Worm (Caenorhabditis elegans) whole organism, young adult: ENCODE data around the gene elb-1.
A peak's percentile ranks its signal among the peaks of the same experiment; 100 is the strongest.

Source experiments
- B0035.1 ChIP-seq: sonication (generic microtip); optimal IDR thresholded peaks from 2 replicates; lab custom pipeline; 2016; ENCODE audit warnings: missing genetic modification characterization, mild to moderate bottlenecking, missing compliant biosample characterization, missing genotype, missing genetic modification reagents
- B0336.3 ChIP-seq: fragments of 200-800 bp; sonication (Bioruptor generic); IDR thresholded peaks from 2 replicates; pipeline ENCODE4 v1.3.6; 2022; ENCODE audit warnings: missing genetic modification characterization, missing compliant biosample characterization
- C17E4.6 ChIP-seq: fragments of 200-800 bp; sonication (Bioruptor generic); IDR thresholded peaks from 2 replicates; pipeline ENCODE4 v1.3.6; 2022; ENCODE audit warnings: missing genetic modification reagents, missing genetic modification characterization, missing compliant biosample characterization
- F10E7.11 ChIP-seq: sonication (generic microtip); optimal IDR thresholded peaks from 2 replicates; lab custom pipeline; 2017; ENCODE audit warnings: mild to moderate bottlenecking, missing genetic modification characterization, moderate library complexity, missing compliant biosample characterization
- F37B4.10 ChIP-seq: fragments of 200-800 bp; sonication (Bioruptor generic); IDR thresholded peaks from 2 replicates; pipeline ENCODE4 v1.3.6; 2022; ENCODE audit warnings: missing genetic modification characterization, missing compliant biosample characterization
- F39B2.1 ChIP-seq: fragments of 200-800 bp; sonication (Bioruptor generic); IDR thresholded peaks from 2 replicates; pipeline ENCODE4 v1.3.6; 2022; ENCODE audit warnings: missing genetic modification reagents, missing genetic modification characterization, missing compliant biosample characterization
- F52B5.7 ChIP-seq: sonication (generic microtip); optimal IDR thresholded peaks from 2 replicates; lab custom pipeline; 2016; ENCODE audit warnings: mild to moderate bottlenecking, missing genetic modification characterization, missing compliant biosample characterization
- K11D2.4 ChIP-seq: fragments of 200-800 bp; sonication (Bioruptor generic); IDR thresholded peaks from 2 replicates; pipeline ENCODE4 v1.3.6; 2022; ENCODE audit warnings: missing genetic modification reagents, missing genetic modification characterization, missing compliant biosample characterization
- T07F8.4 ChIP-seq: sonication (generic microtip); optimal IDR thresholded peaks from 2 replicates; lab custom pipeline; 2016; ENCODE audit warnings: mild to moderate bottlenecking, missing genetic modification characterization, moderate library complexity, missing compliant biosample characterization
- Y79H2A.3 ChIP-seq: fragments of 200-800 bp; sonication (Bioruptor generic); conservative IDR thresholded peaks from 2 replicates; pipeline ENCODE4 v1.3.6; 2022; ENCODE audit warnings: missing genetic modification reagents, missing genetic modification characterization, missing compliant biosample characterization
- ZK185.1 ChIP-seq: sonication (generic microtip); optimal IDR thresholded peaks from 2 replicates; lab custom pipeline; 2016; ENCODE audit warnings: mild to moderate bottlenecking, missing genetic modification characterization, missing compliant biosample characterization; ENCODE audit not compliant: poor library complexity, severe bottlenecking
- ama-1 ChIP-seq, 3 experiments: fragments of 150-350 bp in 1 of 3; sonication (generic microtip) in 2 of 3; optimal IDR thresholded peaks; 2 replicates each; lab custom pipeline; 2014 to 2018; ENCODE audit warnings: missing biosample characterization in 2 of 3, missing genetic modification characterization in 2 of 3, missing genetic modification reagents in 2 of 3
- aptf-3 ChIP-seq: fragments of 200-800 bp; sonication (Bioruptor generic); IDR thresholded peaks from 2 replicates; pipeline ENCODE4 v1.3.6; 2022; ENCODE audit warnings: missing genetic modification characterization, missing compliant biosample characterization
- atf-7 ChIP-seq: sonication (generic microtip); optimal IDR thresholded peaks from 2 replicates; lab custom pipeline; 2017; ENCODE audit warnings: mild to moderate bottlenecking, missing genetic modification characterization, missing compliant biosample characterization
- athp-1 ChIP-seq: sonication (generic microtip); optimal IDR thresholded peaks from 2 replicates; lab custom pipeline; 2017; ENCODE audit warnings: mild to moderate bottlenecking, missing genetic modification characterization, missing compliant biosample characterization
- attf-5 ChIP-seq: fragments of 200-800 bp; sonication (Bioruptor generic); optimal IDR thresholded peaks from 2 replicates; lab custom pipeline; 2018; ENCODE audit warnings: mild to moderate bottlenecking, missing genetic modification characterization, missing compliant biosample characterization
- ccch-3 ChIP-seq: fragments of 200-800 bp; sonication (Bioruptor generic); optimal IDR thresholded peaks from 2 replicates; lab custom pipeline; 2018; ENCODE audit warnings: mild to moderate bottlenecking, missing genetic modification characterization, missing compliant biosample characterization
- cebp-1 ChIP-seq, 2 experiments: fragments of 200-800 bp in 1 of 2; sonication (Bioruptor generic) in 1 of 2; sonication (generic microtip) in 1 of 2; IDR thresholded peaks in 1 of 2; optimal IDR thresholded peaks in 1 of 2; 2 replicates each; pipeline versions ENCODE4 v1.3.6 to Lab custom; 2017 to 2022; ENCODE audit warnings: missing compliant biosample characterization in 2 of 2, missing genetic modification characterization in 2 of 2, mild to moderate bottlenecking in 1 of 2, missing genetic modification reagents in 1 of 2, moderate library complexity in 1 of 2
- chd-7 ChIP-seq: sonication (generic microtip); optimal IDR thresholded peaks from 2 replicates; lab custom pipeline; 2016; ENCODE audit warnings: mild to moderate bottlenecking, missing genetic modification characterization, moderate library complexity, missing compliant biosample characterization
- die-1 ChIP-seq: sonication (generic microtip); optimal IDR thresholded peaks from 2 replicates; lab custom pipeline; 2016; ENCODE audit warnings: missing genotype, mild to moderate bottlenecking, missing genetic modification characterization, missing compliant biosample characterization
- dpff-1 ChIP-seq: sonication (generic microtip); optimal IDR thresholded peaks from 2 replicates; lab custom pipeline; 2017; ENCODE audit warnings: mild to moderate bottlenecking, missing genetic modification characterization, missing compliant biosample characterization
- egl-18 ChIP-seq: fragments of 200-800 bp; sonication (Bioruptor generic); IDR thresholded peaks from 2 replicates; pipeline ENCODE4 v1.3.6; 2022; ENCODE audit warnings: missing genetic modification reagents, missing genetic modification characterization, missing compliant biosample characterization
- egrh-3 ChIP-seq: fragments of 200-800 bp; sonication (Bioruptor generic); IDR thresholded peaks from 2 replicates; pipeline ENCODE4 v1.3.6; 2022; ENCODE audit warnings: missing genetic modification reagents, missing genetic modification characterization, missing compliant biosample characterization
- ekl-4 ChIP-seq: fragments of 200-800 bp; sonication (Bioruptor generic); IDR thresholded peaks from 2 replicates; pipeline ENCODE4 v1.3.6; 2022; ENCODE audit warnings: missing genetic modification reagents, missing genetic modification characterization, missing compliant biosample characterization
- ets-4 ChIP-seq: fragments of 200-800 bp; sonication (Bioruptor generic); optimal IDR thresholded peaks from 2 replicates; lab custom pipeline; 2018; ENCODE audit warnings: mild to moderate bottlenecking, missing genetic modification characterization, missing compliant biosample characterization
- lag-1 ChIP-seq: fragments of 200-800 bp; sonication (Bioruptor generic); IDR thresholded peaks from 2 replicates; pipeline ENCODE4 v1.3.6; 2022; ENCODE audit warnings: missing genetic modification reagents, missing genetic modification characterization, missing compliant biosample characterization
- let-526 ChIP-seq: fragments of 200-800 bp; sonication (Bioruptor generic); IDR thresholded peaks from 2 replicates; pipeline ENCODE4 v1.3.6; 2022; ENCODE audit warnings: missing genetic modification reagents, missing genetic modification characterization, missing compliant biosample characterization
- lin-40 ChIP-seq: sonication (generic microtip); optimal IDR thresholded peaks from 2 replicates; lab custom pipeline; 2016; ENCODE audit warnings: missing genetic modification characterization, mild to moderate bottlenecking, missing compliant biosample characterization, missing genotype, missing genetic modification reagents
- lsl-1 ChIP-seq: fragments of 200-800 bp; sonication (Bioruptor generic); optimal IDR thresholded peaks from 2 replicates; lab custom pipeline; 2018; ENCODE audit warnings: mild to moderate bottlenecking, missing genetic modification characterization, moderate library complexity, missing compliant biosample characterization
- madf-6 ChIP-seq: fragments of 200-800 bp; sonication (Bioruptor generic); IDR thresholded peaks from 2 replicates; pipeline ENCODE4 v1.3.6; 2022; ENCODE audit warnings: missing genetic modification reagents, missing genetic modification characterization, missing compliant biosample characterization
- mcd-1 ChIP-seq: fragments of 200-800 bp; sonication (Bioruptor generic); IDR thresholded peaks from 2 replicates; pipeline ENCODE4 v1.3.6; 2022; ENCODE audit warnings: missing genetic modification reagents, missing genetic modification characterization, missing compliant biosample characterization
- nfya-1 ChIP-seq: sonication (generic microtip); optimal IDR thresholded peaks from 2 replicates; lab custom pipeline; 2017; ENCODE audit warnings: antibody characterized with exemption, missing compliant biosample characterization, missing genetic modification characterization, borderline replicate concordance; ENCODE audit not compliant: insufficient read depth
- nfyb-1 ChIP-seq: fragments of 200-800 bp; sonication (Bioruptor generic); IDR thresholded peaks from 2 replicates; pipeline ENCODE4 v1.3.6; 2022; ENCODE audit warnings: missing genetic modification reagents, missing genetic modification characterization, missing compliant biosample characterization
- nhr-27 ChIP-seq: fragments of 200-800 bp; sonication (Bioruptor generic); optimal IDR thresholded peaks from 2 replicates; lab custom pipeline; 2018; ENCODE audit warnings: mild to moderate bottlenecking, missing genetic modification characterization, moderate library complexity, missing compliant biosample characterization
- nhr-90 ChIP-seq: sonication (generic microtip); optimal IDR thresholded peaks from 2 replicates; lab custom pipeline; 2016; ENCODE audit warnings: missing genotype, mild to moderate bottlenecking, missing genetic modification characterization, missing compliant biosample characterization
- rcor-1 ChIP-seq: fragments of 200-800 bp; sonication (Bioruptor generic); IDR thresholded peaks from 2 replicates; pipeline ENCODE4 v1.3.6; 2022; ENCODE audit warnings: missing genetic modification reagents, missing genetic modification characterization, missing compliant biosample characterization
- snpc-1.3 ChIP-seq: sonication (generic microtip); optimal IDR thresholded peaks from 2 replicates; lab custom pipeline; 2017; ENCODE audit warnings: missing genetic modification characterization, mild to moderate bottlenecking, missing compliant biosample characterization, antibody characterized with exemption, moderate library complexity, missing genotype, missing genetic modification reagents; ENCODE audit not compliant: insufficient read depth
- somi-1 ChIP-seq: fragments of 200-800 bp; sonication (Bioruptor generic); optimal IDR thresholded peaks from 2 replicates; lab custom pipeline; 2018; ENCODE audit warnings: mild to moderate bottlenecking, missing genetic modification characterization, missing compliant biosample characterization
- sptf-2 ChIP-seq: fragments of 200-800 bp; sonication (Bioruptor generic); optimal IDR thresholded peaks from 2 replicates; lab custom pipeline; 2018; ENCODE audit warnings: mild to moderate bottlenecking, missing genetic modification characterization, missing compliant biosample characterization
- tbp1 ChIP-seq: fragments of 200-800 bp; sonication (Bioruptor generic); optimal IDR thresholded peaks from 2 replicates; lab custom pipeline; 2018; ENCODE audit warnings: mild to moderate bottlenecking, missing genetic modification characterization, missing compliant biosample characterization
- zfh-2 ChIP-seq: fragments of 200-800 bp; sonication (Bioruptor generic); conservative IDR thresholded peaks from 2 replicates; pipeline ENCODE4 v1.3.6; 2022; ENCODE audit warnings: missing genetic modification reagents, missing genetic modification characterization, missing compliant biosample characterization
- zim-3 ChIP-seq: sonication (generic microtip); optimal IDR thresholded peaks from 2 replicates; lab custom pipeline; 2017; ENCODE audit warnings: mild to moderate bottlenecking, missing genetic modification characterization, moderate library complexity, missing compliant biosample characterization
- ztf-18 ChIP-seq: sonication (generic microtip); optimal IDR thresholded peaks from 2 replicates; lab custom pipeline; 2016; ENCODE audit warnings: missing genotype, mild to moderate bottlenecking, missing genetic modification characterization, missing compliant biosample characterization
- ztf-26 ChIP-seq: sonication (generic microtip); optimal IDR thresholded peaks from 2 replicates; lab custom pipeline; 2017; ENCODE audit warnings: missing genetic modification characterization, missing compliant biosample characterization
- ztf-28 ChIP-seq: fragments of 200-800 bp; sonication (Bioruptor generic); IDR thresholded peaks from 2 replicates; pipeline ENCODE4 v1.3.6; 2022; ENCODE audit warnings: missing genetic modification reagents, missing genetic modification characterization, missing compliant biosample characterization

The elb-1 gene

DNA sequence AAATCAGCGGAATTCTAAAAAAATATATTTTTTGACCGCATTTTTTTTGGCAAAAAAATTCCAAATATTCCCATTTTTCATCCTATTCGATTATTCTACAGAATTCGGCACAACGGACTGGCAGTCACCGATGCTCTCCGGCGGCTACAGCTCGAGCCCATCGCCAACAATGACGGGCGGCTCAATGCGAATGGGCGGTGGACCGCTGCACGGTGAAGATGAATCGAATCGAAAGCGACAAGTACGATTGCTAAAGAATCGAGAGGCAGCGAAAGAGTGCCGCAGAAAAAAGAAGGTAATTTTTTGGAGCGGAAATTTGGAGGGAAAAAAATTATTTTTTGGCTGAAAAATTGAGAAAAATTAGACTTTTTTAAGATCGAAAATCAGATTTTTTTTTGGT is 26.9 kb downstream of the elb-1 start:
- TF ChIP-seq nfyb-1, result peak; percentile 45; the same call in 1 of the 2 replicates
- peak; percentile 46; the same call in 1 of the 2 replicates for TF ChIP-seq zfh-2
- no peak for TF ChIP-seq sptf-2 (GFP tag; lab: Kevin White, UChicago)
- no peak for TF ChIP-seq cebp-1 (GFP tag; IDR thresholded peaks at IDR 0.05; lab: Robert Waterston, UW)
- peak; percentile 10 for TF ChIP-seq cebp-1 (tag; optimal IDR thresholded peaks at IDR 0.05; lab: Kevin White, UChicago)
- TF ChIP-seq K11D2.4, result no peak
- TF ChIP-seq aptf-3 (GFP tag; lab: Robert Waterston, UW), result no peak
- no peak for TF ChIP-seq ccch-3 (GFP tag; lab: Kevin White, UChicago)
- TF ChIP-seq chd-7 (tag; lab: Kevin White, UChicago), result peak; percentile 50
- TF ChIP-seq athp-1, result peak; percentile 1
- TF ChIP-seq F52B5.7, result peak; percentile 30
- no peak for TF ChIP-seq ztf-18 (tag; lab: Kevin White, UChicago)
- peak; percentile 22; the same call in 1 of the 2 replicates for TF ChIP-seq B0336.3 (GFP tag; lab: Robert Waterston, UW)
- TF ChIP-seq somi-1, result peak; percentile 12
- TF ChIP-seq Y79H2A.3, result no peak
- TF ChIP-seq ztf-26 (tag; lab: Kevin White, UChicago), result no peak
- peak; percentile 25 for TF ChIP-seq zim-3 (tag; lab: Kevin White, UChicago)
- peak; percentile 40 for TF ChIP-seq atf-7 (tag; lab: Kevin White, UChicago)
- no peak for TF ChIP-seq attf-5 (GFP tag; lab: Kevin White, UChicago)

- TF ChIP-seq madf-6 (GFP tag; lab: Robert Waterston, UW), result no peak
- no peak for TF ChIP-seq zfh-2
- TF ChIP-seq let-526, result no peak
- TF ChIP-seq F37B4.10 (GFP tag; lab: Robert Waterston, UW), result no peak
- TF ChIP-seq ets-4 (GFP tag; lab: Kevin White, UChicago), result no peak
- TF ChIP-seq rcor-1 (GFP tag; lab: Robert Waterston, UW), result no peak
- TF ChIP-seq ztf-28 (GFP tag; lab: Robert Waterston, UW), result no peak
- TF ChIP-seq lag-1 (GFP tag; lab: Robert Waterston, UW), result no peak
- TF ChIP-seq lsl-1 (GFP tag; lab: Kevin White, UChicago), result no peak
These were observed 29.4 kb downstream of the elb-1 start for ce11 chrIII:11689887-11690286.

- TF ChIP-seq F37B4.10 (GFP tag; lab: Robert Waterston, UW) (no peak), F52B5.7 (no peak), nhr-27 (tag; lab: Kevin White, UChicago) (no peak), F10E7.11 (tag; lab: Kevin White, UChicago) (no peak), somi-1 (peak; percentile 27), egl-18 (GFP tag; lab: Robert Waterston, UW) (no peak), mcd-1 (GFP tag; lab: Robert Waterston, UW) (0 out of 2 replicates have a peak, but pooled peaks have one; percentile 29), ZK185.1 (tag; lab: Kevin White, UChicago) (peak; percentile 27), tbp1 (peak; percentile 11), ekl-4 (GFP tag; lab: Robert Waterston, UW) (no peak), nhr-90 (tag; lab: Kevin White, UChicago) (peak; percentile 27), C17E4.6 (no peak), dpff-1 (tag; lab: Kevin White, UChicago) (no peak), lin-40 (tag; lab: Kevin White, UChicago) (peak; percentile 60), die-1 (tag; lab: Kevin White, UChicago) (no peak), T07F8.4 (no peak), ama-1 (optimal IDR thresholded peaks at IDR 0.05; lab: Kevin White, UChicago) (no peak), ama-1 (GFP tag; optimal IDR thresholded peaks at IDR 0.05; lab: Kevin White, UChicago) (no peak), B0035.1 (tag; lab: Kevin White, UChicago) (no peak), nfyb-1 (peak; percentile 39; the same call in 1 of the 2 replicates), nfya-1 (tag; lab: Kevin White, UChicago) (no peak), egrh-3 (GFP tag; lab: Robert Waterston, UW) (no peak), atf-7 (tag; lab: Kevin White, UChicago) (peak; percentile 95), snpc-1.3 (tag; lab: Kevin White, UChicago) (no peak), F39B2.1 (no peak)
These were observed 29.9 kb downstream of the elb-1 start for ce11 chrIII:11689303-11689702.
